Comparison of ENCODE assay signal across 1 fruit fly cellular context in the genomic region with DNA sequence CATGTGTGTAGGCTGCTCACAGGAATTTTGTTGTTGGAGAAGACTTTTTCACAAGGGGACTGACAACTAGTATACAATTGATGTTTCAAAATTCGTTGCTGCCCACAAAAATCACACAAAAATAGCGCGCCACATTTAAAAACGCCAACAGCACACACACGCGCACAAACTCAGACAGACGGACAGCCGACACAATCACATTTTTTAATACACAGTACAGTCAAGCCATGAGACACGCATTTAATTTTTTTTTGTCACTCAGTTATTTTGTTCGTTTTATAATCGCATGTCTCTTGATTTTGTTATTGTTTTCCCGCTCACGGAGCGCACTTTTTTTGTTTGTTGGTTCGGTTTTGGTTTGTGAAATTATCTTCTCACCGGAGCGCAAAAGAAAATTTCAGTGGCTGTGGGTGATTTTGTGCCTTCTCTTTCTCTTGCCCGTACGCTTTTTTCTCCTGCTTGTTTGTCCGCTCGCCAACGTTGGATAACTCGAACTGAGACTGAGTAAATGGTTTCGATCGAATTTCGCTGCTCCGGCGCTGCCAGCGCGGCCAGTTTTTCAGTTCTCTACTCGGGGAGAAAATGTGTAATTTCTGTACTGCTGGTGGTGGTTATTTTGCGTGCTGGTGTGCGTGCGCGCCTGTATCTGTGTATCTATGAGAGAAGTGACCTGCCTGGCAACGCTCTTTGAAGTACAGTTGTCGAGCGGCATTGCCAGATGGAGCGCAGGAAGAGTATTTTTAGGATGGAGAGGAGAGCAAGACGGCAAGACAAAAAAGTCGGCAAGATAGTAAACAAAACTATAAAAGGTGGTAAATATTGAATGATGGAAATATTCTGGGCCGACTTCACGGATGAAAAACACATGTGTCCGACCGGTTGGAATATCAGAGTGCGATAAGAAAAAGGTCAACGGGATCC.
TF ChIP-seq lines count a peak whose summit lies in the region.

A gene (minus strand): TSS at position 499 of the 921 bp plus-strand sequence.

TF ChIP-seq in whole organism, embryonic, 481 proteins besides CTCF, POLR2A, EP300 and RAD21 (continued from another document and continues in another):
- TF ChIP-seq CG3065 (GFP tag; optimal IDR thresholded peaks at IDR 0.05; lab: Kevin White, UChicago): no peak
- TF ChIP-seq CG1603 (tag; optimal IDR thresholded peaks at IDR 0.05; lab: Kevin White, UChicago): peak; percentile 39
- TF ChIP-seq phol (tag; optimal IDR thresholded peaks at IDR 0.05; lab: Kevin White, UChicago): no peak
- TF ChIP-seq maf-S (GFP tag; optimal IDR thresholded peaks at IDR 0.05; lab: Kevin White, UChicago): no peak
- TF ChIP-seq CG17385 (GFP tag; optimal IDR thresholded peaks at IDR 0.05; lab: Kevin White, UChicago): peak; percentile 47
- TF ChIP-seq Atf-2 (GFP tag; optimal IDR thresholded peaks at IDR 0.05; lab: Kevin White, UChicago): no peak
- TF ChIP-seq cwo (GFP tag; optimal IDR thresholded peaks at IDR 0.05; lab: Kevin White, UChicago): no peak
- TF ChIP-seq h (optimal IDR thresholded peaks at IDR 0.05; lab: Kevin White, UChicago): no peak
- TF ChIP-seq insv (GFP tag; optimal IDR thresholded peaks at IDR 0.05; lab: Kevin White, UChicago): peak in 1 of 2 experiments; percentile 73
- no peak for TF ChIP-seq danr (GFP tag; IDR thresholded peaks at IDR 0.05; lab: Robert Waterston, UW)
- TF ChIP-seq CG43689 (GFP tag; IDR thresholded peaks at IDR 0.05; lab: Robert Waterston, UW): no peak
- TF ChIP-seq CG18599 (GFP tag; optimal IDR thresholded peaks at IDR 0.05; lab: Kevin White, UChicago): peak; percentile 66
- TF ChIP-seq Asciz (GFP tag; optimal IDR thresholded peaks at IDR 0.05; lab: Kevin White, UChicago): peak; percentile 72
- peak; percentile 43 for TF ChIP-seq exex (tag; optimal IDR thresholded peaks at IDR 0.05; lab: Kevin White, UChicago)
- TF ChIP-seq Hr39 (optimal IDR thresholded peaks at IDR 0.05; lab: Kevin White, UChicago): no peak
- no peak for TF ChIP-seq nau (GFP tag; optimal IDR thresholded peaks at IDR 0.05; lab: Kevin White, UChicago)
- TF ChIP-seq dm (GFP tag; optimal IDR thresholded peaks at IDR 0.05; lab: Kevin White, UChicago): peak; percentile 33
- peak; percentile 34 for TF ChIP-seq Meics (GFP tag; optimal IDR thresholded peaks at IDR 0.05; lab: Kevin White, UChicago)
- no peak for TF ChIP-seq toy (GFP tag; IDR thresholded peaks at IDR 0.05; lab: Robert Waterston, UW)
- no peak for TF ChIP-seq CG2712 (tag; optimal IDR thresholded peaks at IDR 0.05; lab: Kevin White, UChicago)
- TF ChIP-seq slp2 (GFP tag; optimal IDR thresholded peaks at IDR 0.05; lab: Kevin White, UChicago): no peak
- TF ChIP-seq CG34376 (GFP tag; optimal IDR thresholded peaks at IDR 0.05; lab: Kevin White, UChicago): peak; percentile 94
- peak; percentile 84 for TF ChIP-seq sug (tag; optimal IDR thresholded peaks at IDR 0.05; lab: Kevin White, UChicago)
- TF ChIP-seq CG8944 (GFP tag; optimal IDR thresholded peaks at IDR 0.05; lab: Kevin White, UChicago): no peak
- peak; percentile 32 for TF ChIP-seq CG7745 (tag; optimal IDR thresholded peaks at IDR 0.05; lab: Kevin White, UChicago)
- TF ChIP-seq CrebB (tag; optimal IDR thresholded peaks at IDR 0.05; lab: Kevin White, UChicago): peak; percentile 76
- peak; percentile 64 for TF ChIP-seq bigmax (GFP tag; optimal IDR thresholded peaks at IDR 0.05; lab: Kevin White, UChicago)
- no peak for TF ChIP-seq CG17186 (GFP tag; optimal IDR thresholded peaks at IDR 0.05; lab: Kevin White, UChicago)
- TF ChIP-seq pan (optimal IDR thresholded peaks at IDR 0.05; lab: Kevin White, UChicago): no peak
- TF ChIP-seq pan (GFP tag; optimal IDR thresholded peaks at IDR 0.05 in 1 of 2, IDR thresholded peaks at IDR 0.05 in 1 of 2): peak in 1 of 2 experiments; percentile 41
- TF ChIP-seq CG3726 (GFP tag; IDR thresholded peaks at IDR 0.05; lab: Robert Waterston, UW): no peak
- TF ChIP-seq CG3838 (GFP tag; optimal IDR thresholded peaks at IDR 0.05; lab: Kevin White, UChicago): no peak
- TF ChIP-seq hkb (optimal IDR thresholded peaks at IDR 0.05; lab: Kevin White, UChicago): no peak
- TF ChIP-seq hkb (GFP tag; IDR thresholded peaks at IDR 0.05; lab: Robert Waterston, UW): peak; percentile 32; the same call in 1 of the 2 replicates
- TF ChIP-seq pum (GFP tag; optimal IDR thresholded peaks at IDR 0.05; lab: Kevin White, UChicago): no peak
- peak; percentile 19 for TF ChIP-seq HLH54F (GFP tag; optimal IDR thresholded peaks at IDR 0.05; lab: Kevin White, UChicago)
- no peak for TF ChIP-seq Xbp1 (GFP tag; optimal IDR thresholded peaks at IDR 0.05; lab: Kevin White, UChicago)
- TF ChIP-seq Atf3 (GFP tag; optimal IDR thresholded peaks at IDR 0.05; lab: Kevin White, UChicago): no peak
- TF ChIP-seq lab (GFP tag; optimal IDR thresholded peaks at IDR 0.05; lab: Kevin White, UChicago): peak; percentile 71
- TF ChIP-seq CG4404 (GFP tag; IDR thresholded peaks at IDR 0.05; lab: Robert Waterston, UW): no peak
- TF ChIP-seq prd (optimal IDR thresholded peaks at IDR 0.05; lab: Kevin White, UChicago): no peak
- no peak for TF ChIP-seq prd (GFP tag; IDR thresholded peaks at IDR 0.05; lab: Robert Waterston, UW)
- TF ChIP-seq sisA (GFP tag; IDR thresholded peaks at IDR 0.05; lab: Robert Waterston, UW): no peak
- TF ChIP-seq D19A (tag; optimal IDR thresholded peaks at IDR 0.05; lab: Kevin White, UChicago): peak; percentile 79
- no peak for TF ChIP-seq Chrac-16 (GFP tag; optimal IDR thresholded peaks at IDR 0.05; lab: Kevin White, UChicago)
- peak; percentile 95 to 98 for TF ChIP-seq Trl (optimal IDR thresholded peaks at IDR 0.05; lab: Kevin White, UChicago)
- TF ChIP-seq Trl (GFP tag; optimal IDR thresholded peaks at IDR 0.05; lab: Kevin White, UChicago): peak; percentile 59
- peak; percentile 70; the same call in 1 of the 2 replicates for TF ChIP-seq CG32767 (GFP tag; IDR thresholded peaks at IDR 0.05; lab: Robert Waterston, UW)
- TF ChIP-seq pb (GFP tag; optimal IDR thresholded peaks at IDR 0.05; lab: Kevin White, UChicago): no peak
- TF ChIP-seq Oaz (GFP tag; IDR thresholded peaks at IDR 0.05; lab: Robert Waterston, UW): no peak
- no peak for TF ChIP-seq vfl (GFP tag; optimal IDR thresholded peaks at IDR 0.05; lab: Kevin White, UChicago)
- no peak for TF ChIP-seq Hr3 (GFP tag; optimal IDR thresholded peaks at IDR 0.05; lab: Kevin White, UChicago)
- TF ChIP-seq dysf (GFP tag; IDR thresholded peaks at IDR 0.05; lab: Robert Waterston, UW): no peak
- TF ChIP-seq tin (GFP tag; optimal IDR thresholded peaks at IDR 0.05; lab: Kevin White, UChicago): no peak
- no peak for TF ChIP-seq da (GFP tag; optimal IDR thresholded peaks at IDR 0.05; lab: Kevin White, UChicago)
- TF ChIP-seq BtbVII (GFP tag; optimal IDR thresholded peaks at IDR 0.05; lab: Kevin White, UChicago): peak; percentile 63
- TF ChIP-seq Hmr (GFP tag; optimal IDR thresholded peaks at IDR 0.05; lab: Kevin White, UChicago): peak; percentile 49
- TF ChIP-seq CG6765 (GFP tag; optimal IDR thresholded peaks at IDR 0.05; lab: Kevin White, UChicago): peak; percentile 48
- no peak for TF ChIP-seq Dp (GFP tag; optimal IDR thresholded peaks at IDR 0.05; lab: Kevin White, UChicago)
- no peak for TF ChIP-seq CG8388 (GFP tag; optimal IDR thresholded peaks at IDR 0.05; lab: Kevin White, UChicago)
- TF ChIP-seq Myb (GFP tag; optimal IDR thresholded peaks at IDR 0.05; lab: Kevin White, UChicago): no peak
- TF ChIP-seq CG2678 (tag; optimal IDR thresholded peaks at IDR 0.05; lab: Kevin White, UChicago): peak; percentile 54
- TF ChIP-seq btn (GFP tag; optimal IDR thresholded peaks at IDR 0.05; lab: Kevin White, UChicago): no peak
- no peak for TF ChIP-seq CG31388 (GFP tag; optimal IDR thresholded peaks at IDR 0.05; lab: Kevin White, UChicago)
- TF ChIP-seq CG7963 (GFP tag; IDR thresholded peaks at IDR 0.05; lab: Robert Waterston, UW; ENCODE audit: partially characterized antibody): no peak
- TF ChIP-seq CG6683 (GFP tag; optimal IDR thresholded peaks at IDR 0.05; lab: Kevin White, UChicago): no peak
- peak; percentile 24 for TF ChIP-seq ewg (GFP tag; optimal IDR thresholded peaks at IDR 0.05; lab: Kevin White, UChicago)
- peak; percentile 49 for TF ChIP-seq PHDP (tag; optimal IDR thresholded peaks at IDR 0.05; lab: Kevin White, UChicago)
- TF ChIP-seq Neu2 (GFP tag; optimal IDR thresholded peaks at IDR 0.05; lab: Kevin White, UChicago; ENCODE audit: borderline replicate concordance): peak; percentile 58
- TF ChIP-seq Hr51 (GFP tag; optimal IDR thresholded peaks at IDR 0.05; lab: Kevin White, UChicago): no peak
- TF ChIP-seq Fer2 (tag; optimal IDR thresholded peaks at IDR 0.05; lab: Kevin White, UChicago): no peak
- TF ChIP-seq Mad (GFP tag; optimal IDR thresholded peaks at IDR 0.05; lab: Kevin White, UChicago): no peak
- peak; percentile 62 for TF ChIP-seq gcm (GFP tag; optimal IDR thresholded peaks at IDR 0.05; lab: Kevin White, UChicago)
- peak; percentile 19; the same call in 1 of the 2 replicates for TF ChIP-seq ranshi (GFP tag; IDR thresholded peaks at IDR 0.05; lab: Robert Waterston, UW)
- TF ChIP-seq CG4730 (GFP tag; IDR thresholded peaks at IDR 0.05; lab: Robert Waterston, UW): no peak
- TF ChIP-seq ssp (GFP tag; IDR thresholded peaks at IDR 0.05; lab: Robert Waterston, UW): no peak
- TF ChIP-seq CG15073 (GFP tag; optimal IDR thresholded peaks at IDR 0.05; lab: Kevin White, UChicago): no peak
- no peak for TF ChIP-seq tx (GFP tag; optimal IDR thresholded peaks at IDR 0.05; lab: Kevin White, UChicago)
- no peak for TF ChIP-seq CG9437 (GFP tag; optimal IDR thresholded peaks at IDR 0.05; lab: Kevin White, UChicago)
- TF ChIP-seq CG11085 (GFP tag; IDR thresholded peaks at IDR 0.05; lab: Robert Waterston, UW): no peak
- TF ChIP-seq CG17359 (tag; optimal IDR thresholded peaks at IDR 0.05; lab: Kevin White, UChicago): peak; percentile 14
- TF ChIP-seq kay (GFP tag; optimal IDR thresholded peaks at IDR 0.05; lab: Kevin White, UChicago): no peak
- no peak for TF ChIP-seq CG9817 (tag; optimal IDR thresholded peaks at IDR 0.05; lab: Kevin White, UChicago)
- TF ChIP-seq vnd (GFP tag; IDR thresholded peaks at IDR 0.05; lab: Robert Waterston, UW; ENCODE audit: partially characterized antibody): no peak
- TF ChIP-seq Hsf (GFP tag; optimal IDR thresholded peaks at IDR 0.05; lab: Kevin White, UChicago): no peak
- no peak for TF ChIP-seq Max (GFP tag; optimal IDR thresholded peaks at IDR 0.05; lab: Kevin White, UChicago)
- peak; percentile 87 for TF ChIP-seq CG10543 (GFP tag; optimal IDR thresholded peaks at IDR 0.05; lab: Kevin White, UChicago)
- TF ChIP-seq CG1832 (GFP tag; optimal IDR thresholded peaks at IDR 0.05; lab: Kevin White, UChicago): no peak
- no peak for TF ChIP-seq repo (GFP tag; optimal IDR thresholded peaks at IDR 0.05; lab: Kevin White, UChicago)
- peak; percentile 41; the same call in 1 of the 2 replicates for TF ChIP-seq CG31224 (GFP tag; IDR thresholded peaks at IDR 0.05; lab: Robert Waterston, UW)
- peak; percentile 64 for TF ChIP-seq Rfx (GFP tag; IDR thresholded peaks at IDR 0.05; lab: Robert Waterston, UW)
- no peak for TF ChIP-seq ERR (GFP tag; optimal IDR thresholded peaks at IDR 0.05; lab: Kevin White, UChicago)
- TF ChIP-seq mam (GFP tag; optimal IDR thresholded peaks at IDR 0.05; lab: Kevin White, UChicago): no peak
- no peak for TF ChIP-seq Taf1 (GFP tag; IDR thresholded peaks at IDR 0.05; lab: Robert Waterston, UW)
- TF ChIP-seq Opbp (GFP tag; IDR thresholded peaks at IDR 0.05; lab: Robert Waterston, UW; ENCODE audit: partially characterized antibody): no peak
- no peak for TF ChIP-seq Abd-B (GFP tag; optimal IDR thresholded peaks at IDR 0.05; lab: Kevin White, UChicago)
- TF ChIP-seq YL-1 (GFP tag; optimal IDR thresholded peaks at IDR 0.05; lab: Kevin White, UChicago): peak; percentile 35
- TF ChIP-seq Kr (GFP tag; optimal IDR thresholded peaks at IDR 0.05; lab: Kevin White, UChicago): peak; percentile 77
- peak in 1 of 2 experiments; percentile 90 for TF ChIP-seq Pdp1 (GFP tag; optimal IDR thresholded peaks at IDR 0.05; lab: Kevin White, UChicago)
- TF ChIP-seq CG34224 (GFP tag; IDR thresholded peaks at IDR 0.05; lab: Robert Waterston, UW; ENCODE audit: partially characterized antibody): peak; percentile 74
- TF ChIP-seq ato (GFP tag; IDR thresholded peaks at IDR 0.05; lab: Robert Waterston, UW; ENCODE audit: partially characterized antibody): no peak
- no peak for TF ChIP-seq croc (GFP tag; conservative IDR thresholded peaks at IDR 0.05; lab: Robert Waterston, UW)
- 0 out of 2 replicates have a peak, but pooled peaks have one; percentile 17 for TF ChIP-seq CG3847 (GFP tag; IDR thresholded peaks at IDR 0.05; lab: Robert Waterston, UW)
- no peak for TF ChIP-seq CG4820 (GFP tag; optimal IDR thresholded peaks at IDR 0.05; lab: Kevin White, UChicago)
- TF ChIP-seq CG17829 (tag; optimal IDR thresholded peaks at IDR 0.05; lab: Kevin White, UChicago): peak; percentile 25
- no peak for TF ChIP-seq Bdp1 (GFP tag; optimal IDR thresholded peaks at IDR 0.05; lab: Kevin White, UChicago)
- TF ChIP-seq twi (tag; optimal IDR thresholded peaks at IDR 0.05; lab: Kevin White, UChicago): peak; percentile 91
- no peak for TF ChIP-seq fd3F (GFP tag; optimal IDR thresholded peaks at IDR 0.05; lab: Kevin White, UChicago)
- no peak for TF ChIP-seq Mrtf (GFP tag; IDR thresholded peaks at IDR 0.05; lab: Robert Waterston, UW)
- TF ChIP-seq CG2116 (GFP tag; optimal IDR thresholded peaks at IDR 0.05; lab: Kevin White, UChicago): peak; percentile 31
- TF ChIP-seq Hey (tag; optimal IDR thresholded peaks at IDR 0.05; lab: Kevin White, UChicago): peak; percentile 54
- no peak for TF ChIP-seq Dfd (GFP tag; optimal IDR thresholded peaks at IDR 0.05; lab: Kevin White, UChicago)
- no peak for TF ChIP-seq yki (optimal IDR thresholded peaks at IDR 0.05; lab: Kevin White, UChicago)
- TF ChIP-seq CG4360 (GFP tag; IDR thresholded peaks at IDR 0.05; lab: Robert Waterston, UW): no peak; the same call in 1 of the 2 replicates
- no peak for TF ChIP-seq CG5245 (GFP tag; optimal IDR thresholded peaks at IDR 0.05; lab: Kevin White, UChicago)
- 0 out of 3 replicates have a peak, but pooled peaks have one; percentile 29 for TF ChIP-seq CG16813 (GFP tag; IDR thresholded peaks at IDR 0.05; lab: Robert Waterston, UW; ENCODE audit: partially characterized antibody)
- peak; percentile 80 for TF ChIP-seq mirr (GFP tag; optimal IDR thresholded peaks at IDR 0.05; lab: Kevin White, UChicago)
- no peak for TF ChIP-seq CG32772 (GFP tag; IDR thresholded peaks at IDR 0.05; lab: Robert Waterston, UW)
- no peak for TF ChIP-seq CG17612 (GFP tag; IDR thresholded peaks at IDR 0.05; lab: Robert Waterston, UW)
- TF ChIP-seq Doc3 (GFP tag; IDR thresholded peaks at IDR 0.05; lab: Robert Waterston, UW; ENCODE audit: partially characterized antibody): peak; percentile 45; the same call in 1 of the 3 replicates
- no peak for TF ChIP-seq D (optimal IDR thresholded peaks at IDR 0.05; lab: Kevin White, UChicago)
- TF ChIP-seq D (GFP tag; optimal IDR thresholded peaks at IDR 0.05; lab: Kevin White, UChicago): no peak
